Worm (Caenorhabditis elegans) whole organism, L3 larva: Measurements from ENCODE around the gene F53C3.7.
A peak's percentile ranks its signal among the peaks of the same experiment; 100 is the strongest.

ENCODE experiments used
- daf-12 ChIP-seq: fragments of 150-350 bp; optimal IDR thresholded peaks from 2 replicates; lab custom pipeline; 2014; ENCODE audit warnings: missing biosample characterization, missing genetic modification reagents, missing genetic modification characterization
- egl-27 ChIP-seq: sonication (generic microtip); optimal IDR thresholded peaks from 4 replicates; lab custom pipeline; 2017; ENCODE audit warnings: missing biosample characterization, missing genetic modification reagents, missing genetic modification characterization
- elt-3 ChIP-seq, 3 experiments: fragments of 150-350 bp in 1 of 3; sonication (generic microtip) in 2 of 3; optimal IDR thresholded peaks; 2 replicates in 2 of 3; 4 replicates in 1 of 3; lab custom pipeline; 2014 to 2017; ENCODE audit warnings: missing biosample characterization in 3 of 3, missing genetic modification characterization in 3 of 3
- lin-39 ChIP-seq: fragments of 150-350 bp; optimal IDR thresholded peaks from 2 replicates; lab custom pipeline; 2018; ENCODE audit warnings: missing biosample characterization, missing genetic modification reagents, missing genetic modification characterization
- mdl-1 ChIP-seq: fragments of 150-350 bp; optimal IDR thresholded peaks from 2 replicates; lab custom pipeline; 2014; ENCODE audit warnings: missing biosample characterization, missing genetic modification characterization
- nhr-23 ChIP-seq: fragments of 150-350 bp; optimal IDR thresholded peaks from 2 replicates; lab custom pipeline; 2014; ENCODE audit warnings: missing biosample characterization, missing genetic modification reagents, missing genetic modification characterization
- nhr-28 ChIP-seq: fragments of 150-350 bp; optimal IDR thresholded peaks from 2 replicates; lab custom pipeline; 2014; ENCODE audit warnings: missing biosample characterization, missing genetic modification characterization
- nhr-43 ChIP-seq: sonication (generic microtip); optimal IDR thresholded peaks from 2 replicates; lab custom pipeline; 2016; ENCODE audit warnings: mild to moderate bottlenecking, missing genetic modification characterization, missing compliant biosample characterization; ENCODE audit not compliant: poor library complexity, severe bottlenecking
- nhr-67 ChIP-seq: fragments of 150-350 bp; optimal IDR thresholded peaks from 2 replicates; lab custom pipeline; 2014; ENCODE audit warnings: missing biosample characterization, missing genetic modification characterization
- nhr-76 ChIP-seq: fragments of 150-350 bp; sonication (generic microtip); optimal IDR thresholded peaks from 5 replicates; lab custom pipeline; 2014; ENCODE audit warnings: missing biosample characterization, missing genetic modification characterization
- sea-2 ChIP-seq: fragments of 150-350 bp; sonication (generic microtip); optimal IDR thresholded peaks from 4 replicates; lab custom pipeline; 2014; ENCODE audit warnings: missing biosample characterization, missing genetic modification reagents, missing genetic modification characterization
- ztf-11 ChIP-seq: fragments of 150-350 bp; optimal IDR thresholded peaks from 2 replicates; lab custom pipeline; 2014; ENCODE audit warnings: missing biosample characterization, missing genetic modification characterization
- ztf-4 ChIP-seq: fragments of 150-350 bp; optimal IDR thresholded peaks from 2 replicates; lab custom pipeline; 2014; ENCODE audit warnings: missing biosample characterization, missing genetic modification characterization

DNA sequence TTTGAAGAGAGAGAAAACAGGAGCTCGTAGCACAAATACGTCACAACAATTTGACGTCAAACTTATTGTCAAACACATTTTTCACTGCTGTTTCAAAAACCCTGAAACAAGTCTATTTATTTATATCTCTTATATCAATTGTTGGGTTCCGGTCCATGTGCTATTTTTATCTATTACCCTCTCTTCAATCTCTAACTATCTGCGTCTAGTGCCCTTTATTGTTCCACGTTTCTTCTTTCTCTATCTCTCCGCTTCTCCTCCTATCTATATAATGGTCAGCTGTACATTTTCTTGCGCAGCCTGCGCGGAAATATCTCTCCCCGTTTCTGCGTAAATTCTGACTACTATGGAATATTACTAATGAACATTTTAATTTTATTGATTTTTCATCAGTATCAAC is 2.1 kb downstream of the F53C3.7 start:
- TF ChIP-seq ztf-4, result no peak
- TF ChIP-seq elt-3 (tag; optimal IDR thresholded peaks at IDR 0.05; lab: Kevin White, UChicago), result no peak
- peak; percentile 1 for TF ChIP-seq nhr-43 (tag; lab: Kevin White, UChicago)
- TF ChIP-seq nhr-28 (tag; lab: Kevin White, UChicago), result no peak
- TF ChIP-seq daf-12, result no peak
- peak; percentile 23 for TF ChIP-seq nhr-23
- TF ChIP-seq egl-27 (tag; lab: Kevin White, UChicago), result no peak
- TF ChIP-seq nhr-67 (tag; lab: Kevin White, UChicago), result no peak
- no peak for TF ChIP-seq ztf-11 (tag; lab: Kevin White, UChicago)
- no peak for TF ChIP-seq mdl-1 (tag; lab: Kevin White, UChicago)
- TF ChIP-seq lin-39 (tag; lab: Kevin White, UChicago), result no peak
- no peak for TF ChIP-seq sea-2 (GFP tag; lab: Kevin White, UChicago)
- TF ChIP-seq nhr-76 (tag; lab: Kevin White, UChicago), result no peak
